Worm (Caenorhabditis elegans): ENCODE measurements around the gene dop-5.

DNA sequence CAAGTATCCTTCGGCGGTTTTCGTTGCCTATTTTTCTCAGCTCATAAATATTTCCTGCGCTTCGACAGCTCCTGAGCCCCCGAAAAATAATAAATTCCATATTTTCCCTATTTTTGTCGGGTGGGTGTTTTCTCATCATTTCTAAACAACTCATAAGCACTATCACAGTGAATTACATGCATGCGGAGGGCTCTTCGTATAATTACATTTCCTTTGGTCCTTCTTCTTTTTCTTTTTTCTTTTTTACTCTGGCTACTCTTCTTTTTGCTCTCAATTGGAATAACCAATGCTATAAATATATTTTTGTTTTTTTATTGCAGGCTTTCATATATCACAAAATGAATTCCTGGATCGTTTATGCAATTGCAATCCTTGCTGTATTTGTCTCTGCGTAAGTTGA is 24.1 kb downstream of the dop-5 start, which contains the start of gene T02E9.5:
- TF ChIP-seq lin-39 (tag; optimal IDR thresholded peaks at IDR 0.05), result no peak
- no peak for TF ChIP-seq snpc-4 (tag; optimal IDR thresholded peaks at IDR 0.05)
